Fruit fly (Drosophila melanogaster) whole organism, embryonic: ENCODE results near the gene CG14718.

Source experiments
- CG10321 ChIP-seq: fragments of 200-800 bp; sonication (Bioruptor generic); IDR thresholded peaks from 2 replicates; pipeline ENCODE4 v1.3.6; 2022; ENCODE audit warnings: missing biosample characterization, missing genetic modification characterization
- CG10959 ChIP-seq: fragments of 200-800 bp; sonication (Bioruptor generic); IDR thresholded peaks from 2 replicates; pipeline ENCODE4 v1.3.6; 2022; ENCODE audit warnings: missing biosample characterization, missing genetic modification characterization
- CG11085 ChIP-seq: fragments of 200-800 bp; sonication (Bioruptor generic); IDR thresholded peaks from 2 replicates; pipeline ENCODE4 v1.3.6; 2022; ENCODE audit warnings: missing biosample characterization, missing genetic modification characterization
- CG11504 ChIP-seq: fragments of 200-800 bp; sonication (Bioruptor generic); optimal IDR thresholded peaks from 3 replicates; lab custom pipeline; 2019; ENCODE audit warnings: missing biosample characterization, mild to moderate bottlenecking, missing genetic modification characterization, moderate library complexity
- CG12219 ChIP-seq: fragments of 200-800 bp; sonication (Bioruptor generic); optimal IDR thresholded peaks from 3 replicates; lab custom pipeline; 2018; ENCODE audit warnings: missing biosample characterization, mild to moderate bottlenecking, missing genetic modification characterization
- CG12299 ChIP-seq: fragments of 200-800 bp; sonication (Bioruptor generic); optimal IDR thresholded peaks from 2 replicates; lab custom pipeline; 2018; ENCODE audit warnings: missing biosample characterization, mild to moderate bottlenecking, missing genetic modification characterization
- CG16779 ChIP-seq: fragments of 200-800 bp; sonication (Bioruptor generic); IDR thresholded peaks from 2 replicates; pipeline ENCODE4 v1.3.6; 2022; ENCODE audit warnings: missing biosample characterization, missing genetic modification characterization
- CG1832 ChIP-seq: fragments of 200-800 bp; sonication (Bioruptor generic); optimal IDR thresholded peaks from 2 replicates; lab custom pipeline; 2017; ENCODE audit warnings: missing biosample characterization, mild to moderate bottlenecking, missing genetic modification characterization, inconsistent platforms
- CG32767 ChIP-seq: fragments of 200-800 bp; sonication (Bioruptor generic); IDR thresholded peaks from 2 replicates; pipeline ENCODE4 v1.3.6; 2022; ENCODE audit warnings: missing biosample characterization, missing genetic modification characterization
- CG3838 ChIP-seq: fragments of 200-800 bp; sonication (Bioruptor generic); optimal IDR thresholded peaks from 3 replicates; lab custom pipeline; 2016; ENCODE audit warnings: missing biosample characterization, missing genetic modification characterization
- CG5180 ChIP-seq: fragments of 200-800 bp; sonication (Bioruptor generic); optimal IDR thresholded peaks from 3 replicates; lab custom pipeline; 2017; ENCODE audit warnings: missing biosample characterization, missing genetic modification characterization, mild to moderate bottlenecking, moderate library complexity, missing genetic modification reagents
- CG6254 ChIP-seq: fragments of 200-800 bp; sonication (Bioruptor generic); optimal IDR thresholded peaks from 3 replicates; lab custom pipeline; 2017; ENCODE audit warnings: mild to moderate bottlenecking, missing biosample characterization, missing genetic modification reagents, missing genetic modification characterization
- CG6689 ChIP-seq: fragments of 200-800 bp; sonication (Bioruptor generic); IDR thresholded peaks from 2 replicates; pipeline ENCODE4 v1.3.6; 2022; ENCODE audit warnings: missing biosample characterization, missing genetic modification characterization
- CG6813 ChIP-seq: fragments of 200-800 bp; sonication (Bioruptor generic); optimal IDR thresholded peaks from 2 replicates; lab custom pipeline; 2017; ENCODE audit warnings: missing biosample characterization, missing genetic modification characterization, mild to moderate bottlenecking, moderate library complexity, missing genetic modification reagents
- CG6854 ChIP-seq: fragments of 200-800 bp; sonication (Bioruptor generic); optimal IDR thresholded peaks from 3 replicates; lab custom pipeline; 2017; ENCODE audit warnings: missing biosample characterization, mild to moderate bottlenecking, missing genetic modification characterization
- CHES-1-like ChIP-seq: fragments of 200-800 bp; sonication (Bioruptor generic); optimal IDR thresholded peaks from 2 replicates; lab custom pipeline; 2016; ENCODE audit warnings: missing biosample characterization, missing genetic modification characterization
- CoRest ChIP-seq: fragments of 200-800 bp; sonication (Bioruptor generic); optimal IDR thresholded peaks from 3 replicates; lab custom pipeline; 2018; ENCODE audit warnings: missing biosample characterization, mild to moderate bottlenecking, missing genetic modification characterization, moderate library complexity
- Doc3 ChIP-seq: fragments of 200-800 bp; sonication (Bioruptor generic); IDR thresholded peaks from 3 replicates; pipeline ENCODE4 v1.3.6; 2022; ENCODE audit warnings: missing biosample characterization, missing genetic modification characterization; ENCODE audit not compliant: partially characterized antibody
- E2f2 ChIP-seq: fragments of 200-800 bp; sonication (Bioruptor generic); IDR thresholded peaks from 2 replicates; pipeline ENCODE4 v1.3.6; 2022; ENCODE audit warnings: missing biosample characterization, missing genetic modification characterization
- ERR ChIP-seq: fragments of 200-800 bp; sonication (Bioruptor generic); optimal IDR thresholded peaks from 2 replicates; lab custom pipeline; 2016; ENCODE audit warnings: missing biosample characterization, missing genetic modification characterization
- Ets65A ChIP-seq: fragments of 200-800 bp; sonication (Bioruptor generic); peaks from one replicate; lab custom pipeline; 2016; ENCODE audit warnings: missing biosample characterization, missing genetic modification characterization
- Gug ChIP-seq: fragments of 200-800 bp; sonication (Bioruptor generic); IDR thresholded peaks from 4 replicates; pipeline ENCODE4 v1.3.6; 2022; ENCODE audit warnings: missing biosample characterization, missing genetic modification characterization
- H2.0 ChIP-seq: fragments of 200-800 bp; sonication (Bioruptor generic); IDR thresholded peaks from 2 replicates; pipeline ENCODE4 v1.3.6; 2022; ENCODE audit warnings: missing biosample characterization, missing genetic modification characterization
- Hey ChIP-seq: fragments of 200-800 bp; sonication (Bioruptor generic); optimal IDR thresholded peaks from 3 replicates; lab custom pipeline; 2018; ENCODE audit warnings: missing biosample characterization, mild to moderate bottlenecking, missing genetic modification characterization
- Hr51 ChIP-seq, 2 experiments: fragments of 200-800 bp; sonication (Bioruptor generic); optimal IDR thresholded peaks; 2 replicates in 1 of 2; 3 replicates in 1 of 2; lab custom pipeline; 2016 to 2018; ENCODE audit warnings: missing biosample characterization in 2 of 2, missing genetic modification characterization in 2 of 2, mild to moderate bottlenecking in 1 of 2, moderate library complexity in 1 of 2
- Jarid2 ChIP-seq: fragments of 200-800 bp; sonication (Bioruptor generic); optimal IDR thresholded peaks from 3 replicates; lab custom pipeline; 2017; ENCODE audit warnings: mild to moderate bottlenecking, missing biosample characterization, missing genetic modification reagents, missing genetic modification characterization
- Lpt ChIP-seq: fragments of >200 bp; optimal IDR thresholded peaks from 2 replicates; lab custom pipeline; 2018; ENCODE audit warnings: missing biosample characterization, missing genetic modification characterization
- NK7.1 ChIP-seq: fragments of 200-800 bp; sonication (Bioruptor generic); optimal IDR thresholded peaks from 3 replicates; lab custom pipeline; 2016; ENCODE audit warnings: missing biosample characterization, missing genetic modification characterization
- Rx ChIP-seq: fragments of 200-800 bp; sonication (Bioruptor generic); IDR thresholded peaks from 2 replicates; pipeline ENCODE4 v1.3.6; 2022; ENCODE audit warnings: missing biosample characterization, missing genetic modification characterization
- Ssrp ChIP-seq: fragments of 200-800 bp; sonication (Bioruptor generic); optimal IDR thresholded peaks from 2 replicates; lab custom pipeline; 2018; ENCODE audit warnings: missing biosample characterization, mild to moderate bottlenecking, missing genetic modification characterization, moderate library complexity
- TFAM ChIP-seq: fragments of 200-800 bp; sonication (Bioruptor generic); optimal IDR thresholded peaks from 2 replicates; lab custom pipeline; 2017; ENCODE audit warnings: missing biosample characterization, missing genetic modification characterization, inconsistent platforms
- al ChIP-seq: fragments of 200-800 bp; sonication (Bioruptor generic); IDR thresholded peaks from 2 replicates; pipeline ENCODE4 v1.3.6; 2022; ENCODE audit warnings: missing biosample characterization, missing genetic modification characterization
- ara ChIP-seq: fragments of 200-800 bp; sonication (Bioruptor generic); IDR thresholded peaks from 2 replicates; pipeline ENCODE4 v1.3.6; 2022; ENCODE audit warnings: missing biosample characterization, missing genetic modification characterization
- btn ChIP-seq: fragments of 200-800 bp; sonication (Bioruptor generic); optimal IDR thresholded peaks from 2 replicates; lab custom pipeline; 2016; ENCODE audit warnings: missing biosample characterization, missing genetic modification characterization
- emc ChIP-seq: fragments of 200-800 bp; sonication (Bioruptor generic); optimal IDR thresholded peaks from 2 replicates; lab custom pipeline; 2016; ENCODE audit warnings: missing biosample characterization, missing genetic modification characterization
- gfzf ChIP-seq: fragments of 200-800 bp; sonication (Bioruptor generic); optimal IDR thresholded peaks from 2 replicates; lab custom pipeline; 2016; ENCODE audit warnings: missing biosample characterization, mild to moderate bottlenecking, missing genetic modification characterization, moderate library complexity
- grau ChIP-seq: fragments of 200-800 bp; optimal IDR thresholded peaks from 3 replicates; lab custom pipeline; 2019; ENCODE audit warnings: missing biosample characterization, mild to moderate bottlenecking, missing genetic modification characterization, moderate library complexity
- gro ChIP-seq: fragments of 200-800 bp; sonication (Bioruptor generic); optimal IDR thresholded peaks from 2 replicates; lab custom pipeline; 2016; ENCODE audit warnings: missing biosample characterization, missing genetic modification characterization
- gsb ChIP-seq: fragments of 200-800 bp; sonication (Bioruptor generic); IDR thresholded peaks from 2 replicates; pipeline ENCODE4 v1.3.6; 2022; ENCODE audit warnings: missing biosample characterization, missing genetic modification characterization
- insv ChIP-seq, 2 experiments: fragments of 200-800 bp; sonication (Bioruptor generic); optimal IDR thresholded peaks; 3 replicates each; lab custom pipeline; 2016 to 2018; ENCODE audit warnings: missing biosample characterization in 2 of 2, missing genetic modification characterization in 2 of 2
- klu ChIP-seq: fragments of 200-800 bp; sonication (Bioruptor generic); IDR thresholded peaks from 2 replicates; pipeline ENCODE4 v1.3.6; 2022; ENCODE audit warnings: missing biosample characterization, missing genetic modification characterization
- maf-S ChIP-seq: fragments of 200-800 bp; sonication (Bioruptor generic); optimal IDR thresholded peaks from 2 replicates; lab custom pipeline; 2016; ENCODE audit warnings: missing biosample characterization, missing genetic modification characterization
- prd ChIP-seq, 3 experiments: fragments of >200 bp in 2 of 3; fragments of 200-800 bp in 1 of 3; sonication (Bioruptor generic) in 1 of 3; optimal IDR thresholded peaks in 2 of 3; IDR thresholded peaks in 1 of 3; 2 replicates in 2 of 3; 3 replicates in 1 of 3; pipeline versions ENCODE4 v1.3.6 to Lab custom; 2017 to 2022; ENCODE audit warnings: missing biosample characterization in 1 of 3, missing genetic modification characterization in 1 of 3
- ranshi ChIP-seq: fragments of 200-800 bp; sonication (Bioruptor generic); IDR thresholded peaks from 2 replicates; pipeline ENCODE4 v1.3.6; 2022; ENCODE audit warnings: missing biosample characterization, missing genetic modification characterization
- sens ChIP-seq: fragments of 200-800 bp; sonication (Bioruptor generic); peaks from one replicate; lab custom pipeline; 2016; ENCODE audit warnings: missing biosample characterization, missing genetic modification characterization
- sima ChIP-seq: fragments of 200-800 bp; sonication (Bioruptor generic); optimal IDR thresholded peaks from 2 replicates; lab custom pipeline; 2016; ENCODE audit warnings: missing biosample characterization, missing genetic modification characterization
- sna ChIP-seq: fragments of 200-800 bp; sonication (Bioruptor generic); IDR thresholded peaks from 2 replicates; pipeline ENCODE4 v1.3.6; 2022; ENCODE audit warnings: missing biosample characterization, missing genetic modification characterization; ENCODE audit not compliant: partially characterized antibody
- tin ChIP-seq: fragments of 200-800 bp; sonication (Bioruptor generic); optimal IDR thresholded peaks from 3 replicates; lab custom pipeline; 2016; ENCODE audit warnings: missing biosample characterization, missing genetic modification characterization
- tup ChIP-seq: fragments of 200-800 bp; sonication (Bioruptor generic); optimal IDR thresholded peaks from 2 replicates; lab custom pipeline; 2016; ENCODE audit warnings: missing biosample characterization, mild to moderate bottlenecking, missing genetic modification characterization, moderate library complexity
- wdn ChIP-seq: fragments of 200-800 bp; sonication (Bioruptor generic); IDR thresholded peaks from 2 replicates; pipeline ENCODE4 v1.3.6; 2022; ENCODE audit warnings: missing biosample characterization, missing genetic modification characterization
- wek ChIP-seq: fragments of 200-800 bp; sonication (Bioruptor generic); optimal IDR thresholded peaks from 3 replicates; lab custom pipeline; 2018; ENCODE audit warnings: missing biosample characterization, mild to moderate bottlenecking, missing genetic modification characterization, moderate library complexity

Gene CG14718

dm6 chr3R:11678016-11678415 is 22.4 kb upstream of the CG14718 start, which contains the start of gene CG18476 (continued):
- peak; percentile 91 for TF ChIP-seq ara
- peak; percentile 87 for TF ChIP-seq CG16779 (GFP tag; lab: Robert Waterston, UW)
- peak; percentile 73 for TF ChIP-seq gsb (GFP tag; lab: Robert Waterston, UW)
- TF ChIP-seq Ets65A (GFP tag; lab: Kevin White, UChicago): peak; percentile 90
- peak; percentile 52 to 95 for TF ChIP-seq Hr51 (GFP tag; optimal IDR thresholded peaks at IDR 0.05; lab: Kevin White, UChicago)
- TF ChIP-seq CG10321 (GFP tag; lab: Robert Waterston, UW): peak; percentile 73
- no peak for TF ChIP-seq Lpt (GFP tag; lab: Kevin White, UChicago)
- peak; percentile 96 for TF ChIP-seq sens (GFP tag; lab: Kevin White, UChicago)
- peak; percentile 74 for TF ChIP-seq CG5180
- peak; percentile 84 for TF ChIP-seq CG6254 (GFP tag; lab: Kevin White, UChicago)
- TF ChIP-seq E2f2: peak; percentile 74
- peak; percentile 94 for TF ChIP-seq grau
- TF ChIP-seq NK7.1 (GFP tag; lab: Kevin White, UChicago): peak; percentile 48
- TF ChIP-seq wek (GFP tag; lab: Kevin White, UChicago): peak; percentile 25
- peak; percentile 76 for TF ChIP-seq CG6813 (GFP tag; lab: Kevin White, UChicago)
- TF ChIP-seq ranshi (GFP tag; lab: Robert Waterston, UW): peak; percentile 95
- TF ChIP-seq CG32767 (GFP tag; lab: Robert Waterston, UW): peak; percentile 87
- TF ChIP-seq CG1832 (GFP tag; lab: Kevin White, UChicago): no peak
- peak; percentile 91 for TF ChIP-seq Rx
- peak; percentile 76 for TF ChIP-seq CG12219 (GFP tag; lab: Kevin White, UChicago)
- TF ChIP-seq emc (GFP tag; lab: Kevin White, UChicago): peak; percentile 42
- TF ChIP-seq CG3838 (GFP tag; lab: Kevin White, UChicago): peak; percentile 73
- peak; percentile 90 for TF ChIP-seq CG11085
- TF ChIP-seq klu (GFP tag; lab: Robert Waterston, UW): peak; percentile 90
- TF ChIP-seq CG6689 (GFP tag; lab: Robert Waterston, UW): peak; percentile 94
- peak; percentile 86 for TF ChIP-seq wdn (GFP tag; lab: Robert Waterston, UW)
- peak; percentile 29 for TF ChIP-seq Jarid2 (GFP tag; lab: Kevin White, UChicago)
- TF ChIP-seq gfzf: peak; percentile 75
- TF ChIP-seq insv (GFP tag; optimal IDR thresholded peaks at IDR 0.05; lab: Kevin White, UChicago): peak in 1 of 2 experiments; percentile 49
- peak; percentile 92 for TF ChIP-seq Ssrp
- peak; percentile 89 for TF ChIP-seq tin (GFP tag; lab: Kevin White, UChicago)
- TF ChIP-seq CHES-1-like (GFP tag; lab: Kevin White, UChicago): peak; percentile 52
- TF ChIP-seq Hey: no peak
- no peak; the same call in 2 of the 4 replicates for TF ChIP-seq Gug (GFP tag; lab: Robert Waterston, UW)
- TF ChIP-seq TFAM (GFP tag; lab: Kevin White, UChicago): no peak
- peak; percentile 93 for TF ChIP-seq al
- TF ChIP-seq tup (GFP tag; lab: Kevin White, UChicago): peak; percentile 24
- peak; percentile 89 for TF ChIP-seq CG12299 (tag; lab: Kevin White, UChicago)
- TF ChIP-seq sna (GFP tag; lab: Robert Waterston, UW): no peak
- peak; percentile 59 for TF ChIP-seq maf-S
- no peak for TF ChIP-seq btn
- no peak for TF ChIP-seq sima
- TF ChIP-seq CG6854 (GFP tag; lab: Kevin White, UChicago): peak; percentile 64
- TF ChIP-seq CoRest (tag; lab: Kevin White, UChicago): peak; percentile 96
- TF ChIP-seq CG10959 (GFP tag; lab: Robert Waterston, UW): peak; percentile 75
- peak; percentile 95 for TF ChIP-seq CG11504 (tag; lab: Kevin White, UChicago)
- TF ChIP-seq prd (optimal IDR thresholded peaks at IDR 0.05; lab: Kevin White, UChicago): no peak
- peak; percentile 96 for TF ChIP-seq prd (GFP tag; IDR thresholded peaks at IDR 0.05; lab: Robert Waterston, UW)
- TF ChIP-seq Doc3 (GFP tag; lab: Robert Waterston, UW): no peak
- peak; percentile 43 for TF ChIP-seq ERR
- peak; percentile 94 for TF ChIP-seq H2.0 (GFP tag; lab: Robert Waterston, UW)
- peak; percentile 80 for TF ChIP-seq gro
